Worm (Caenorhabditis elegans) whole organism, midembryonic: ENCODE measurements around the gene ztf-22.

ENCODE experiments used
- T22C8.4 ChIP-seq: fragments of 200-800 bp; sonication (Bioruptor generic); IDR thresholded peaks from 2 replicates; pipeline ENCODE4 v1.3.6; 2022; ENCODE audit warnings: missing genetic modification characterization, missing compliant biosample characterization
- flt-1 ChIP-seq: fragments of 200-800 bp; sonication (Bioruptor generic); IDR thresholded peaks from 2 replicates; pipeline ENCODE4 v1.3.6; 2022; ENCODE audit warnings: missing genetic modification characterization, missing compliant biosample characterization
- klf-2 ChIP-seq: fragments of 200-800 bp; sonication (Bioruptor generic); conservative IDR thresholded peaks from 2 replicates; pipeline ENCODE4 v1.3.6; 2022; ENCODE audit warnings: missing genetic modification reagents, missing genetic modification characterization, missing compliant biosample characterization
- med-1 ChIP-seq: sonication (generic microtip); optimal IDR thresholded peaks from 2 replicates; lab custom pipeline; 2017; ENCODE audit warnings: missing genetic modification characterization, mild to moderate bottlenecking, missing compliant biosample characterization, antibody characterized with exemption, missing genetic modification reagents; ENCODE audit not compliant: insufficient read depth
- ref-1 ChIP-seq: fragments of 200-800 bp; sonication (Bioruptor generic); conservative IDR thresholded peaks from 2 replicates; pipeline ENCODE4 v1.3.6; 2022; ENCODE audit warnings: missing genetic modification reagents, missing genetic modification characterization, missing compliant biosample characterization
- tab-1 ChIP-seq: fragments of 200-800 bp; sonication (Bioruptor generic); IDR thresholded peaks from 2 replicates; pipeline ENCODE4 v1.3.6; 2022; ENCODE audit warnings: missing genetic modification characterization, missing compliant biosample characterization
- ztf-23 ChIP-seq: fragments of 200-800 bp; sonication (Bioruptor generic); IDR thresholded peaks from 2 replicates; pipeline ENCODE4 v1.3.6; 2022; ENCODE audit warnings: missing genetic modification reagents, missing genetic modification characterization, missing compliant biosample characterization
- ztf-29 ChIP-seq: fragments of 200-800 bp; sonication (Bioruptor generic); IDR thresholded peaks from 2 replicates; pipeline ENCODE4 v1.3.6; 2022; ENCODE audit warnings: missing genetic modification reagents, missing genetic modification characterization, missing compliant biosample characterization

- no peak for TF ChIP-seq ref-1
- no peak for TF ChIP-seq T22C8.4
- TF ChIP-seq ztf-23 = no peak
- TF ChIP-seq med-1 = no peak
- no peak for TF ChIP-seq klf-2 (GFP tag; lab: Robert Waterston, UW)
- TF ChIP-seq flt-1 = no peak
- TF ChIP-seq tab-1 (GFP tag; lab: Robert Waterston, UW) = no peak
- no peak for TF ChIP-seq ztf-29
These were observed 5.1 kb upstream of the ztf-22 start for ce11 chrII:13290518-13291286.
